Fruit fly (Drosophila melanogaster): Measurements from ENCODE around the gene CG42750.

The CG42750 gene

DNA sequence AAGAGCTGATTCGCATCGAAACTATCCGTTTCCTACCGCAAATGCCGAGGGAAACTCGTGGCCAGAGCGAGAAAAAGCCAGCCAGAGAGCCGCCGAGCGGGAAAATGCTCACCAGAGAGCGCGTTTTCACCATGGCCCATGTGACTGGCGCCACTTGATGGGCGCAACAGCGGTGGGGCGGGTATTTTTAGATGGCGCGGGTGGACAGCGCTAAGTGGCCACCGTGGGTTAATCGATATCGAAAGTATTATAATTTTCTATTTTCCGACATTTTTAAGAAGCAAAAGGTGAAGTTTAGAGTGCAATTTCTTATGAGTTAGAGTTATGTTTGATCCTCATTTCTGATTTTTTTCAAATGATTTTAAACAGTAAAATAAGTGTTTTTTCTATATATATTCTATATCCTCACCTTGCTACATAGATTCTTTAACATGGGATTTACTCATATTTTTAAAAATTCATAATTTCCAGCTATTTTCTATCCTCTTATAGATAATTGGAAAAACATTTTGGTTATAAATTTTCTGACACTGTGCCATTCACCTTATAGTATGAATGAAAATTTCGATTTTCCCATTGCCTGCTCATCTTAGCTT, 90.8 kb downstream of the CG42750 start, which contains the start of gene Ptp36E (continued):
- no peak for TF ChIP-seq shn (GFP tag; optimal IDR thresholded peaks at IDR 0.05)
- TF ChIP-seq abd-A (tag; optimal IDR thresholded peaks at IDR 0.05): peak; percentile 49
- TF ChIP-seq pb (GFP tag; optimal IDR thresholded peaks at IDR 0.05): no peak
- no peak for TF ChIP-seq CG31365 (tag; optimal IDR thresholded peaks at IDR 0.05)
- TF ChIP-seq danr (GFP tag; IDR thresholded peaks at IDR 0.05): peak; percentile 48; the same call in 1 of the 2 replicates
- peak; percentile 81 for TF ChIP-seq CG14014 (GFP tag; IDR thresholded peaks at IDR 0.05)
- peak; percentile 88 for TF ChIP-seq Sox100B (GFP tag; optimal IDR thresholded peaks at IDR 0.05)
- peak; percentile 90 for TF ChIP-seq BtbVII (GFP tag; optimal IDR thresholded peaks at IDR 0.05)
- TF ChIP-seq CG15269 (tag; optimal IDR thresholded peaks at IDR 0.05): peak; percentile 60
- TF ChIP-seq CG10462 (GFP tag; optimal IDR thresholded peaks at IDR 0.05): peak; percentile 16
- no peak for TF ChIP-seq Dref (GFP tag; IDR thresholded peaks at IDR 0.05)
- peak; percentile 81 for TF ChIP-seq onecut (GFP tag; IDR thresholded peaks at IDR 0.05)
- peak; percentile 63 for TF ChIP-seq CG9727 (GFP tag; optimal IDR thresholded peaks at IDR 0.05)
- peak; percentile 38 for TF ChIP-seq Deaf1 (tag; optimal IDR thresholded peaks at IDR 0.05)
- 0 out of 2 replicates have a peak, but pooled peaks have one; percentile 24 for TF ChIP-seq wdn (GFP tag; IDR thresholded peaks at IDR 0.05)
- peak; percentile 18 for TF ChIP-seq Side (GFP tag; optimal IDR thresholded peaks at IDR 0.05)
- TF ChIP-seq NC2β (GFP tag; optimal IDR thresholded peaks at IDR 0.05): no peak
- no peak for TF ChIP-seq CG12391 (tag; optimal IDR thresholded peaks at IDR 0.05)
- no peak for TF ChIP-seq Scr (GFP tag; IDR thresholded peaks at IDR 0.05; ENCODE audit: partially characterized antibody)
- peak; percentile 12 for TF ChIP-seq Atf-2 (GFP tag; optimal IDR thresholded peaks at IDR 0.05)
- TF ChIP-seq cad (GFP tag; optimal IDR thresholded peaks at IDR 0.05): no peak
- TF ChIP-seq p53 (GFP tag; optimal IDR thresholded peaks at IDR 0.05): no peak
- no peak for TF ChIP-seq GATAe (GFP tag; conservative IDR thresholded peaks at IDR 0.05)
- peak; percentile 54; the same call in 1 of the 2 replicates for TF ChIP-seq vvl (GFP tag; IDR thresholded peaks at IDR 0.05)
- TF ChIP-seq aop (GFP tag; IDR thresholded peaks at IDR 0.05): no peak
- no peak for TF ChIP-seq gcm (GFP tag; optimal IDR thresholded peaks at IDR 0.05)
- TF ChIP-seq CG14667 (GFP tag; IDR thresholded peaks at IDR 0.05): peak; percentile 80
- TF ChIP-seq NfI (GFP tag; optimal IDR thresholded peaks at IDR 0.05): peak; percentile 76
- TF ChIP-seq CG16813 (GFP tag; IDR thresholded peaks at IDR 0.05; ENCODE audit: partially characterized antibody): no peak
- TF ChIP-seq CG5953 (GFP tag; IDR thresholded peaks at IDR 0.05): peak; percentile 43; the same call in 1 of the 2 replicates
- TF ChIP-seq CG3726 (GFP tag; IDR thresholded peaks at IDR 0.05): no peak
- no peak for TF ChIP-seq stwl (tag; optimal IDR thresholded peaks at IDR 0.05)
- TF ChIP-seq ATbp (GFP tag; optimal IDR thresholded peaks at IDR 0.05): peak; percentile 79
- peak; percentile 69 for TF ChIP-seq CG10267 (tag; optimal IDR thresholded peaks at IDR 0.05)
- peak; percentile 79 for TF ChIP-seq CG1233 (GFP tag; optimal IDR thresholded peaks at IDR 0.05)
- TF ChIP-seq CG3281 (GFP tag; optimal IDR thresholded peaks at IDR 0.05): peak; percentile 90
- TF ChIP-seq CG9609 (GFP tag; optimal IDR thresholded peaks at IDR 0.05): no peak
- peak; percentile 75 for TF ChIP-seq slou (GFP tag; optimal IDR thresholded peaks at IDR 0.05)
- TF ChIP-seq CG7987 (GFP tag; optimal IDR thresholded peaks at IDR 0.05): no peak
- TF ChIP-seq Hey (tag; optimal IDR thresholded peaks at IDR 0.05): no peak
- TF ChIP-seq CG8944 (GFP tag; optimal IDR thresholded peaks at IDR 0.05): no peak
- TF ChIP-seq CG34376 (GFP tag; optimal IDR thresholded peaks at IDR 0.05): peak; percentile 62
- peak; percentile 55; the same call in 1 of the 2 replicates for TF ChIP-seq Rx (GFP tag; IDR thresholded peaks at IDR 0.05)
- no peak for TF ChIP-seq tna (GFP tag; IDR thresholded peaks at IDR 0.05; ENCODE audit: partially characterized antibody)
- TF ChIP-seq CG1647 (GFP tag; optimal IDR thresholded peaks at IDR 0.05): no peak
- no peak for TF ChIP-seq CG14965 (GFP tag; optimal IDR thresholded peaks at IDR 0.05; ENCODE audit: borderline replicate concordance)
- peak; percentile 40 for TF ChIP-seq CG7928 (GFP tag; optimal IDR thresholded peaks at IDR 0.05)
- peak; percentile 78 for TF ChIP-seq Vsx1 (GFP tag; optimal IDR thresholded peaks at IDR 0.05)
- peak; percentile 75 for TF ChIP-seq Hsf (GFP tag; optimal IDR thresholded peaks at IDR 0.05)
- no peak for TF ChIP-seq sens-2 (GFP tag; IDR thresholded peaks at IDR 0.05)

Data from whole organism, embryonic.